Fruit fly (Drosophila melanogaster) whole organism, embryonic: ENCODE results near the gene Ror.

Source experiments
- BEAF-32 ChIP-seq: fragments of 200-800 bp; sonication (Bioruptor generic); optimal IDR thresholded peaks from 3 replicates; lab custom pipeline; 2017; ENCODE audit warnings: missing biosample characterization, missing genetic modification characterization, mild to moderate bottlenecking, moderate library complexity, missing genetic modification reagents
- Bgb ChIP-seq: fragments of 200-800 bp; sonication (Bioruptor generic); IDR thresholded peaks from 2 replicates; pipeline ENCODE4 v1.3.6; 2022; ENCODE audit warnings: missing biosample characterization, missing genetic modification characterization; ENCODE audit not compliant: partially characterized antibody
- CG12219 ChIP-seq: fragments of 200-800 bp; sonication (Bioruptor generic); optimal IDR thresholded peaks from 3 replicates; lab custom pipeline; 2018; ENCODE audit warnings: missing biosample characterization, mild to moderate bottlenecking, missing genetic modification characterization
- CG1233 ChIP-seq: fragments of 200-800 bp; sonication (Bioruptor generic); optimal IDR thresholded peaks from 4 replicates; lab custom pipeline; 2018; ENCODE audit warnings: missing biosample characterization, mild to moderate bottlenecking, missing genetic modification characterization
- CG12659 ChIP-seq: fragments of 200-800 bp; sonication (Bioruptor generic); optimal IDR thresholded peaks from 3 replicates; lab custom pipeline; 2017; ENCODE audit warnings: mild to moderate bottlenecking, missing biosample characterization, missing genetic modification reagents, missing genetic modification characterization
- CG13624 ChIP-seq: fragments of 200-800 bp; sonication (Bioruptor generic); optimal IDR thresholded peaks from 2 replicates; lab custom pipeline; 2016; ENCODE audit warnings: missing biosample characterization, missing genetic modification characterization
- CG15696 ChIP-seq: fragments of 200-800 bp; sonication (Bioruptor generic); optimal IDR thresholded peaks from 2 replicates; lab custom pipeline; 2019; ENCODE audit warnings: missing biosample characterization, mild to moderate bottlenecking, missing genetic modification characterization, moderate library complexity
- CG2116 ChIP-seq: fragments of 200-800 bp; sonication (Bioruptor generic); optimal IDR thresholded peaks from 3 replicates; lab custom pipeline; 2018; ENCODE audit warnings: missing biosample characterization, mild to moderate bottlenecking, missing genetic modification characterization
- CG2129 ChIP-seq: fragments of 200-800 bp; sonication (Bioruptor generic); IDR thresholded peaks from 2 replicates; pipeline ENCODE4 v1.3.6; 2022; ENCODE audit warnings: missing biosample characterization, missing genetic modification characterization; ENCODE audit not compliant: partially characterized antibody
- CG30020 ChIP-seq: fragments of 200-800 bp; optimal IDR thresholded peaks from 2 replicates; lab custom pipeline; 2019; ENCODE audit warnings: missing biosample characterization, mild to moderate bottlenecking, missing genetic modification characterization, moderate library complexity
- CG34422 ChIP-seq: fragments of 200-800 bp; sonication (Bioruptor generic); IDR thresholded peaks from 3 replicates; pipeline ENCODE4 v1.3.6; 2022; ENCODE audit warnings: missing biosample characterization, missing genetic modification characterization
- CG3995 ChIP-seq: fragments of 200-800 bp; sonication (Bioruptor generic); optimal IDR thresholded peaks from 3 replicates; lab custom pipeline; 2016; ENCODE audit warnings: missing biosample characterization, missing genetic modification characterization
- CG8478 ChIP-seq: fragments of >200 bp; optimal IDR thresholded peaks from 2 replicates; lab custom pipeline; 2018
- CG9727 ChIP-seq: fragments of 200-800 bp; sonication (Bioruptor generic); optimal IDR thresholded peaks from 3 replicates; lab custom pipeline; 2017; ENCODE audit warnings: missing biosample characterization, mild to moderate bottlenecking, missing genetic modification characterization
- CG9817 ChIP-seq: fragments of 200-800 bp; sonication (Bioruptor generic); optimal IDR thresholded peaks from 2 replicates; lab custom pipeline; 2018; ENCODE audit warnings: missing biosample characterization, mild to moderate bottlenecking, missing genetic modification characterization, moderate library complexity
- CTCF ChIP-seq: fragments of 200-800 bp; sonication (Bioruptor generic); optimal IDR thresholded peaks from 2 replicates; lab custom pipeline; 2017; ENCODE audit warnings: missing biosample characterization, mild to moderate bottlenecking, missing genetic modification characterization, moderate library complexity
- CrebB ChIP-seq: fragments of 200-800 bp; sonication (Bioruptor generic); optimal IDR thresholded peaks from 3 replicates; lab custom pipeline; 2018; ENCODE audit warnings: missing biosample characterization, mild to moderate bottlenecking, missing genetic modification characterization
- Deaf1 ChIP-seq: fragments of 200-800 bp; optimal IDR thresholded peaks from 3 replicates; lab custom pipeline; 2019; ENCODE audit warnings: missing biosample characterization, mild to moderate bottlenecking, missing genetic modification characterization, moderate library complexity
- Dp ChIP-seq: fragments of 200-800 bp; sonication (Bioruptor generic); optimal IDR thresholded peaks from 2 replicates; lab custom pipeline; 2018; ENCODE audit warnings: missing biosample characterization, mild to moderate bottlenecking, missing genetic modification characterization, moderate library complexity
- Dref ChIP-seq: fragments of 200-800 bp; sonication (Bioruptor generic); IDR thresholded peaks from 2 replicates; pipeline ENCODE4 v1.3.6; 2022; ENCODE audit warnings: missing biosample characterization, missing genetic modification characterization
- E2f2 ChIP-seq: fragments of 200-800 bp; sonication (Bioruptor generic); IDR thresholded peaks from 2 replicates; pipeline ENCODE4 v1.3.6; 2022; ENCODE audit warnings: missing biosample characterization, missing genetic modification characterization
- Fer3 ChIP-seq: fragments of 200-800 bp; sonication (Bioruptor generic); optimal IDR thresholded peaks from 2 replicates; lab custom pipeline; 2018; ENCODE audit warnings: missing biosample characterization, mild to moderate bottlenecking, missing genetic modification characterization, moderate library complexity
- Gug ChIP-seq: fragments of 200-800 bp; sonication (Bioruptor generic); IDR thresholded peaks from 4 replicates; pipeline ENCODE4 v1.3.6; 2022; ENCODE audit warnings: missing biosample characterization, missing genetic modification characterization
- HmgZ ChIP-seq: fragments of 200-800 bp; sonication (Bioruptor generic); optimal IDR thresholded peaks from 2 replicates; lab custom pipeline; 2018; ENCODE audit warnings: missing biosample characterization, mild to moderate bottlenecking, missing genetic modification characterization
- Hsf ChIP-seq: fragments of 200-800 bp; sonication (Bioruptor generic); optimal IDR thresholded peaks from 3 replicates; lab custom pipeline; 2016; ENCODE audit warnings: missing biosample characterization, missing genetic modification characterization
- MBD-R2 ChIP-seq: fragments of 200-800 bp; sonication (Bioruptor generic); IDR thresholded peaks from 2 replicates; pipeline ENCODE4 v1.3.6; 2022; ENCODE audit warnings: missing biosample characterization, missing genetic modification characterization
- Mad ChIP-seq: fragments of 200-800 bp; sonication (Bioruptor generic); optimal IDR thresholded peaks from 2 replicates; lab custom pipeline; 2016; ENCODE audit warnings: missing biosample characterization, missing genetic modification characterization
- Opbp ChIP-seq: fragments of 200-800 bp; sonication (Bioruptor generic); IDR thresholded peaks from 3 replicates; pipeline ENCODE4 v1.3.6; 2022; ENCODE audit warnings: missing biosample characterization, missing genetic modification characterization; ENCODE audit not compliant: partially characterized antibody
- Scr ChIP-seq: fragments of 200-800 bp; sonication (Bioruptor generic); IDR thresholded peaks from 2 replicates; pipeline ENCODE4 v1.3.6; 2022; ENCODE audit warnings: missing biosample characterization, missing genetic modification characterization; ENCODE audit not compliant: partially characterized antibody
- Sry-δ ChIP-seq: fragments of 200-800 bp; sonication (Bioruptor generic); optimal IDR thresholded peaks from 2 replicates; lab custom pipeline; 2016; ENCODE audit warnings: missing biosample characterization, missing genetic modification characterization
- abd-A ChIP-seq: fragments of 200-800 bp; sonication (Bioruptor generic); optimal IDR thresholded peaks from 3 replicates; lab custom pipeline; 2019; ENCODE audit warnings: missing biosample characterization, mild to moderate bottlenecking, missing genetic modification characterization, moderate library complexity
- ato ChIP-seq: fragments of 200-800 bp; sonication (Bioruptor generic); IDR thresholded peaks from 2 replicates; pipeline ENCODE4 v1.3.6; 2022; ENCODE audit warnings: missing biosample characterization, missing genetic modification characterization; ENCODE audit not compliant: partially characterized antibody
- bbx ChIP-seq: fragments of 200-800 bp; sonication (Bioruptor generic); IDR thresholded peaks from 2 replicates; pipeline ENCODE4 v1.3.6; 2022; ENCODE audit warnings: missing biosample characterization, missing genetic modification characterization; ENCODE audit not compliant: partially characterized antibody
- chinmo ChIP-seq: fragments of 200-800 bp; sonication (Bioruptor generic); IDR thresholded peaks from 4 replicates; pipeline ENCODE4 v1.3.6; 2022; ENCODE audit warnings: missing biosample characterization, missing genetic modification characterization; ENCODE audit not compliant: partially characterized antibody
- hb ChIP-seq: fragments of 200-800 bp; sonication (Bioruptor generic); IDR thresholded peaks from 3 replicates; pipeline ENCODE4 v1.3.6; 2022; ENCODE audit warnings: missing biosample characterization, missing genetic modification characterization; ENCODE audit not compliant: partially characterized antibody
- inv ChIP-seq: fragments of 200-800 bp; sonication (Bioruptor generic); IDR thresholded peaks from 2 replicates; pipeline ENCODE4 v1.3.6; 2022; ENCODE audit warnings: missing biosample characterization, missing genetic modification characterization; ENCODE audit not compliant: partially characterized antibody
- mam ChIP-seq: fragments of 200-800 bp; sonication (Bioruptor generic); optimal IDR thresholded peaks from 3 replicates; lab custom pipeline; 2016; ENCODE audit warnings: missing biosample characterization, missing genetic modification characterization
- mld ChIP-seq: fragments of 200-800 bp; sonication (Bioruptor generic); IDR thresholded peaks from 3 replicates; pipeline ENCODE4 v1.3.6; 2022; ENCODE audit warnings: missing biosample characterization, missing genetic modification characterization; ENCODE audit not compliant: partially characterized antibody
- org-1 ChIP-seq: fragments of 200-800 bp; sonication (Bioruptor generic); optimal IDR thresholded peaks from 2 replicates; lab custom pipeline; 2017; ENCODE audit warnings: missing biosample characterization, missing genetic modification characterization
- pb ChIP-seq: fragments of 200-800 bp; sonication (Bioruptor generic); optimal IDR thresholded peaks from 3 replicates; lab custom pipeline; 2016; ENCODE audit warnings: missing biosample characterization, missing genetic modification characterization
- phol ChIP-seq: fragments of 200-800 bp; sonication (Bioruptor generic); optimal IDR thresholded peaks from 3 replicates; lab custom pipeline; 2018; ENCODE audit warnings: missing biosample characterization, mild to moderate bottlenecking, missing genetic modification characterization, moderate library complexity
- rib ChIP-seq: fragments of 200-800 bp; sonication (Bioruptor generic); IDR thresholded peaks from 2 replicates; pipeline ENCODE4 v1.3.6; 2022; ENCODE audit warnings: missing biosample characterization, missing genetic modification characterization
- sens-2 ChIP-seq: fragments of 200-800 bp; sonication (Bioruptor generic); IDR thresholded peaks from 2 replicates; pipeline ENCODE4 v1.3.6; 2022; ENCODE audit warnings: missing biosample characterization, missing genetic modification characterization
- sna ChIP-seq: fragments of 200-800 bp; sonication (Bioruptor generic); IDR thresholded peaks from 2 replicates; pipeline ENCODE4 v1.3.6; 2022; ENCODE audit warnings: missing biosample characterization, missing genetic modification characterization; ENCODE audit not compliant: partially characterized antibody
- tna ChIP-seq: fragments of 200-800 bp; sonication (Bioruptor generic); IDR thresholded peaks from 2 replicates; pipeline ENCODE4 v1.3.6; 2022; ENCODE audit warnings: missing biosample characterization, missing genetic modification characterization; ENCODE audit not compliant: partially characterized antibody
- zfh1 ChIP-seq: fragments of 200-800 bp; sonication (Bioruptor generic); IDR thresholded peaks from 3 replicates; pipeline ENCODE4 v1.3.6; 2022; ENCODE audit warnings: missing biosample characterization, missing genetic modification characterization

Ror gene

dm6 chr2L:10278658-10279057 is 27.0 kb downstream of the Ror start, which contains the start of gene Utx (continued):
- peak; percentile 4 for TF ChIP-seq mam (GFP tag; lab: Kevin White, UChicago)
- no peak for TF ChIP-seq CG34422 (GFP tag; lab: Robert Waterston, UW)
- TF ChIP-seq Fer3 (tag; lab: Kevin White, UChicago), result no peak
- no peak for TF ChIP-seq Hsf (GFP tag; lab: Kevin White, UChicago)
- TF ChIP-seq Gug (GFP tag; lab: Robert Waterston, UW), result no peak; the same call in 3 of the 4 replicates
- TF ChIP-seq abd-A, result no peak
- peak; percentile 49 for TF ChIP-seq CG2116
- peak; percentile 92 for TF ChIP-seq Opbp
- TF ChIP-seq CG1233, result no peak
- TF ChIP-seq CG13624, result peak; percentile 5
- TF ChIP-seq tna (GFP tag; lab: Robert Waterston, UW), result peak; percentile 69
- TF ChIP-seq chinmo, result 0 out of 4 replicates have a peak, but pooled peaks have one; percentile 49
- TF ChIP-seq Scr (GFP tag; lab: Robert Waterston, UW), result peak; percentile 80
- TF ChIP-seq sna, result peak; percentile 61; the same call in 1 of the 2 replicates
- peak; percentile 53; the same call in 2 of the 3 replicates for TF ChIP-seq hb (GFP tag; lab: Robert Waterston, UW)
- TF ChIP-seq ato (GFP tag; lab: Robert Waterston, UW), result peak; percentile 62
- TF ChIP-seq CG9817 (tag; lab: Kevin White, UChicago), result no peak
- TF ChIP-seq CG9727 (GFP tag; lab: Kevin White, UChicago), result no peak
- no peak for TF ChIP-seq pb
- no peak for TF ChIP-seq zfh1 (GFP tag; lab: Robert Waterston, UW)
- TF ChIP-seq phol (tag; lab: Kevin White, UChicago), result peak; percentile 29
- peak; percentile 80 for TF ChIP-seq Dref (GFP tag; lab: Robert Waterston, UW)
- TF ChIP-seq Deaf1 (tag; lab: Kevin White, UChicago), result no peak
- TF ChIP-seq Mad (GFP tag; lab: Kevin White, UChicago), result no peak
- TF ChIP-seq Sry-δ (GFP tag; lab: Kevin White, UChicago), result peak; percentile 92
- TF ChIP-seq MBD-R2 (GFP tag; lab: Robert Waterston, UW), result peak; percentile 33; the same call in 1 of the 2 replicates
- peak; percentile 88 for TF ChIP-seq inv
- peak; percentile 88 for TF ChIP-seq BEAF-32
- peak; percentile 45 for TF ChIP-seq CG12659 (GFP tag; lab: Kevin White, UChicago)
- TF ChIP-seq CrebB (tag; lab: Kevin White, UChicago), result no peak
- no peak for TF ChIP-seq CTCF (GFP tag; lab: Kevin White, UChicago)
- peak; percentile 96 for TF ChIP-seq CG30020 (tag; lab: Kevin White, UChicago)
- TF ChIP-seq mld (GFP tag; lab: Robert Waterston, UW), result peak; percentile 66; the same call in 1 of the 3 replicates
- no peak for TF ChIP-seq sens-2
- no peak for TF ChIP-seq CG15696 (tag; lab: Kevin White, UChicago)
- no peak for TF ChIP-seq rib (GFP tag; lab: Robert Waterston, UW)
- peak; percentile 79 for TF ChIP-seq E2f2
- TF ChIP-seq org-1 (GFP tag; lab: Kevin White, UChicago), result no peak
- peak; percentile 3 for TF ChIP-seq HmgZ (tag; lab: Kevin White, UChicago)
- TF ChIP-seq Bgb (GFP tag; lab: Robert Waterston, UW), result peak; percentile 88
- TF ChIP-seq CG2129 (GFP tag; lab: Robert Waterston, UW), result peak; percentile 39; the same call in 1 of the 2 replicates
- no peak for TF ChIP-seq CG8478 (lab: Kevin White, UChicago)
- TF ChIP-seq CG3995 (GFP tag; lab: Kevin White, UChicago), result peak; percentile 96
- peak; percentile 87 for TF ChIP-seq bbx (GFP tag; lab: Robert Waterston, UW)
- peak; percentile 45 for TF ChIP-seq Dp (GFP tag; lab: Kevin White, UChicago)
- no peak for TF ChIP-seq CG12219 (GFP tag; lab: Kevin White, UChicago)
